Fruit fly (Drosophila melanogaster): ENCODE results near the gene EMC5.

dm6 chr2L:18965367-18966213, 21.9 kb upstream of the EMC5 start:
- TF ChIP-seq EcR (GFP tag; optimal IDR thresholded peaks at IDR 0.05) (no peak), psq (optimal IDR thresholded peaks at IDR 0.05) (no peak), CG8478 (optimal IDR thresholded peaks at IDR 0.05) (no peak), pan (optimal IDR thresholded peaks at IDR 0.05) (peak; percentile 59), Dll (optimal IDR thresholded peaks at IDR 0.05) (no peak), usp (GFP tag; optimal IDR thresholded peaks at IDR 0.05) (no peak)
